Fruit fly (Drosophila melanogaster) whole organism, embryonic: ENCODE data around the gene CheA29a.
A peak's percentile ranks its signal among the peaks of the same experiment; 100 is the strongest.

ENCODE experiments used
- Adf1 ChIP-seq: fragments of 200-800 bp; sonication (Bioruptor generic); IDR thresholded peaks from 2 replicates; pipeline ENCODE4 v1.3.6; 2022; ENCODE audit warnings: missing biosample characterization, missing genetic modification characterization
- Asciz ChIP-seq: fragments of 200-800 bp; sonication (Bioruptor generic); optimal IDR thresholded peaks from 2 replicates; lab custom pipeline; 2017; ENCODE audit warnings: missing biosample characterization, mild to moderate bottlenecking, missing genetic modification characterization, missing genetic modification reagents
- Atf6 ChIP-seq: fragments of 200-800 bp; sonication (Bioruptor generic); IDR thresholded peaks from 2 replicates; pipeline ENCODE4 v1.3.6; 2022; ENCODE audit warnings: missing biosample characterization, missing genetic modification characterization
- CG10543 ChIP-seq: fragments of 200-800 bp; sonication (Bioruptor generic); optimal IDR thresholded peaks from 3 replicates; lab custom pipeline; 2017; ENCODE audit warnings: missing biosample characterization, mild to moderate bottlenecking, missing genetic modification characterization, moderate library complexity
- CG11093 ChIP-seq: fragments of 200-800 bp; sonication (Bioruptor generic); IDR thresholded peaks from 3 replicates; pipeline ENCODE4 v1.3.6; 2022; ENCODE audit warnings: missing biosample characterization, missing genetic modification characterization
- CG11695 ChIP-seq: fragments of 200-800 bp; sonication (Bioruptor generic); IDR thresholded peaks from 3 replicates; pipeline ENCODE4 v1.3.6; 2022; ENCODE audit warnings: missing biosample characterization, missing genetic modification characterization
- CG12155 ChIP-seq: fragments of 200-800 bp; sonication (Bioruptor generic); optimal IDR thresholded peaks from 3 replicates; lab custom pipeline; 2016; ENCODE audit warnings: missing biosample characterization, missing genetic modification characterization
- CG1233 ChIP-seq: fragments of 200-800 bp; sonication (Bioruptor generic); optimal IDR thresholded peaks from 4 replicates; lab custom pipeline; 2018; ENCODE audit warnings: missing biosample characterization, mild to moderate bottlenecking, missing genetic modification characterization
- CG12942 ChIP-seq: fragments of 200-800 bp; sonication (Bioruptor generic); optimal IDR thresholded peaks from 3 replicates; lab custom pipeline; 2016; ENCODE audit warnings: missing biosample characterization, missing genetic modification characterization
- CG1602 ChIP-seq: fragments of 200-800 bp; sonication (Bioruptor generic); optimal IDR thresholded peaks from 3 replicates; lab custom pipeline; 2016; ENCODE audit warnings: missing biosample characterization, missing genetic modification characterization
- CG16815 ChIP-seq: fragments of 200-800 bp; sonication (Bioruptor generic); optimal IDR thresholded peaks from 3 replicates; lab custom pipeline; 2017; ENCODE audit warnings: missing biosample characterization, mild to moderate bottlenecking, missing genetic modification characterization
- CG17612 ChIP-seq: fragments of 200-800 bp; sonication (Bioruptor generic); IDR thresholded peaks from 2 replicates; pipeline ENCODE4 v1.3.6; 2022; ENCODE audit warnings: missing biosample characterization, missing genetic modification characterization
- CG2129 ChIP-seq: fragments of 200-800 bp; sonication (Bioruptor generic); IDR thresholded peaks from 2 replicates; pipeline ENCODE4 v1.3.6; 2022; ENCODE audit warnings: missing biosample characterization, missing genetic modification characterization; ENCODE audit not compliant: partially characterized antibody
- CG2678 ChIP-seq: fragments of 200-800 bp; sonication (Bioruptor generic); optimal IDR thresholded peaks from 3 replicates; lab custom pipeline; 2019; ENCODE audit warnings: missing biosample characterization, mild to moderate bottlenecking, missing genetic modification characterization, moderate library complexity
- CG31365 ChIP-seq: fragments of 200-800 bp; sonication (Bioruptor generic); optimal IDR thresholded peaks from 2 replicates; lab custom pipeline; 2018; ENCODE audit warnings: missing biosample characterization, mild to moderate bottlenecking, missing genetic modification characterization
- CG42726 ChIP-seq: fragments of 200-800 bp; sonication (Bioruptor generic); IDR thresholded peaks from 2 replicates; pipeline ENCODE4 v1.3.6; 2022; ENCODE audit warnings: missing biosample characterization, missing genetic modification characterization; ENCODE audit not compliant: partially characterized antibody
- CG4404 ChIP-seq: fragments of 200-800 bp; sonication (Bioruptor generic); IDR thresholded peaks from 2 replicates; pipeline ENCODE4 v1.3.6; 2022; ENCODE audit warnings: missing biosample characterization, missing genetic modification characterization
- CG4617 ChIP-seq: fragments of 200-800 bp; sonication (Bioruptor generic); optimal IDR thresholded peaks from 3 replicates; lab custom pipeline; 2016; ENCODE audit warnings: missing biosample characterization, missing genetic modification characterization, borderline replicate concordance
- CG4730 ChIP-seq: fragments of 200-800 bp; sonication (Bioruptor generic); IDR thresholded peaks from 2 replicates; pipeline ENCODE4 v1.3.6; 2022; ENCODE audit warnings: missing biosample characterization, missing genetic modification characterization
- CG6654 ChIP-seq: fragments of 200-800 bp; sonication (Bioruptor generic); optimal IDR thresholded peaks from 2 replicates; lab custom pipeline; 2017; ENCODE audit warnings: missing biosample characterization, mild to moderate bottlenecking, missing genetic modification characterization
- CG6813 ChIP-seq: fragments of 200-800 bp; sonication (Bioruptor generic); optimal IDR thresholded peaks from 2 replicates; lab custom pipeline; 2017; ENCODE audit warnings: missing biosample characterization, missing genetic modification characterization, mild to moderate bottlenecking, moderate library complexity, missing genetic modification reagents
- CG7745 ChIP-seq: fragments of 200-800 bp; sonication (Bioruptor generic); optimal IDR thresholded peaks from 2 replicates; lab custom pipeline; 2018; ENCODE audit warnings: missing biosample characterization, mild to moderate bottlenecking, missing genetic modification characterization, moderate library complexity
- CG8478 ChIP-seq: fragments of >200 bp; optimal IDR thresholded peaks from 2 replicates; lab custom pipeline; 2018
- CG9215 ChIP-seq: fragments of 200-800 bp; sonication (Bioruptor generic); IDR thresholded peaks from 2 replicates; pipeline ENCODE4 v1.3.6; 2022; ENCODE audit warnings: missing biosample characterization, missing genetic modification characterization
- CHES-1-like ChIP-seq: fragments of 200-800 bp; sonication (Bioruptor generic); optimal IDR thresholded peaks from 2 replicates; lab custom pipeline; 2016; ENCODE audit warnings: missing biosample characterization, missing genetic modification characterization
- Dad ChIP-seq: fragments of 200-800 bp; sonication (Bioruptor generic); optimal IDR thresholded peaks from 3 replicates; lab custom pipeline; 2016; ENCODE audit warnings: missing biosample characterization, missing genetic modification characterization
- Dbx ChIP-seq: fragments of 200-800 bp; sonication (Bioruptor generic); IDR thresholded peaks from 3 replicates; pipeline ENCODE4 v1.3.6; 2022; ENCODE audit warnings: missing biosample characterization, missing genetic modification characterization
- Dref ChIP-seq: fragments of 200-800 bp; sonication (Bioruptor generic); IDR thresholded peaks from 2 replicates; pipeline ENCODE4 v1.3.6; 2022; ENCODE audit warnings: missing biosample characterization, missing genetic modification characterization
- Ets97D ChIP-seq: fragments of 200-800 bp; sonication (Bioruptor generic); optimal IDR thresholded peaks from 3 replicates; lab custom pipeline; 2016; ENCODE audit warnings: missing biosample characterization, missing genetic modification characterization
- Hr3 ChIP-seq: fragments of 200-800 bp; sonication (Bioruptor generic); optimal IDR thresholded peaks from 3 replicates; lab custom pipeline; 2016; ENCODE audit warnings: missing biosample characterization, missing genetic modification characterization
- Hr39 ChIP-seq: fragments of >200 bp; optimal IDR thresholded peaks from 2 replicates; lab custom pipeline; 2017
- MTF-1 ChIP-seq: fragments of 200-800 bp; sonication (Bioruptor generic); optimal IDR thresholded peaks from 2 replicates; lab custom pipeline; 2018; ENCODE audit warnings: missing biosample characterization, mild to moderate bottlenecking, missing genetic modification characterization, borderline replicate concordance
- Stat92E ChIP-seq, 3 experiments: fragments of >200 bp in 2 of 3; fragments of 200-800 bp in 1 of 3; sonication (Bioruptor generic) in 1 of 3; optimal IDR thresholded peaks; 2 replicates each; lab custom pipeline; 2017 to 2019; ENCODE audit warnings: missing biosample characterization in 3 of 3, missing genetic modification characterization in 3 of 3, mild to moderate bottlenecking in 1 of 3, moderate library complexity in 1 of 3
- Xbp1 ChIP-seq: fragments of 200-800 bp; sonication (Bioruptor generic); optimal IDR thresholded peaks from 3 replicates; lab custom pipeline; 2016; ENCODE audit warnings: missing biosample characterization, mild to moderate bottlenecking, missing genetic modification characterization
- ac ChIP-seq: fragments of 200-800 bp; sonication (Bioruptor generic); optimal IDR thresholded peaks from 3 replicates; lab custom pipeline; 2017; ENCODE audit warnings: missing biosample characterization, mild to moderate bottlenecking, missing genetic modification characterization
- corto ChIP-seq: fragments of 200-800 bp; sonication (Bioruptor generic); optimal IDR thresholded peaks from 2 replicates; lab custom pipeline; 2016; ENCODE audit warnings: missing biosample characterization, mild to moderate bottlenecking, missing genetic modification characterization, moderate library complexity
- crp ChIP-seq, 2 experiments: fragments of 200-800 bp; sonication (Bioruptor generic); optimal IDR thresholded peaks; 2 replicates in 1 of 2; 3 replicates in 1 of 2; lab custom pipeline; 2017; ENCODE audit warnings: missing biosample characterization in 2 of 2, missing genetic modification characterization in 2 of 2, mild to moderate bottlenecking in 1 of 2, moderate library complexity in 1 of 2
- dmrt99B ChIP-seq: fragments of 200-800 bp; sonication (Bioruptor generic); optimal IDR thresholded peaks from 2 replicates; lab custom pipeline; 2018; ENCODE audit warnings: missing biosample characterization, mild to moderate bottlenecking, missing genetic modification characterization, moderate library complexity
- dysf ChIP-seq: fragments of 200-800 bp; sonication (Bioruptor generic); IDR thresholded peaks from 3 replicates; pipeline ENCODE4 v1.3.6; 2022; ENCODE audit warnings: missing biosample characterization, missing genetic modification characterization
- gem ChIP-seq: fragments of 200-800 bp; sonication (Bioruptor generic); optimal IDR thresholded peaks from 2 replicates; lab custom pipeline; 2019; ENCODE audit warnings: missing biosample characterization, mild to moderate bottlenecking, missing genetic modification characterization, moderate library complexity
- gsb-n ChIP-seq: fragments of 200-800 bp; sonication (Bioruptor generic); optimal IDR thresholded peaks from 3 replicates; lab custom pipeline; 2018; ENCODE audit warnings: missing biosample characterization, mild to moderate bottlenecking, missing genetic modification characterization
- hkb ChIP-seq, 2 experiments: fragments of 200-800 bp in 1 of 2; fragments of >200 bp in 1 of 2; sonication (Bioruptor generic) in 1 of 2; IDR thresholded peaks in 1 of 2; optimal IDR thresholded peaks in 1 of 2; 2 replicates each; pipeline versions ENCODE4 v1.3.6 to Lab custom; 2017 to 2022; ENCODE audit warnings: missing biosample characterization in 1 of 2, missing genetic modification characterization in 1 of 2
- klu ChIP-seq: fragments of 200-800 bp; sonication (Bioruptor generic); IDR thresholded peaks from 2 replicates; pipeline ENCODE4 v1.3.6; 2022; ENCODE audit warnings: missing biosample characterization, missing genetic modification characterization
- lilli ChIP-seq: fragments of 200-800 bp; sonication (Bioruptor generic); optimal IDR thresholded peaks from 3 replicates; lab custom pipeline; 2016; ENCODE audit warnings: missing biosample characterization, missing genetic modification characterization
- mam ChIP-seq: fragments of 200-800 bp; sonication (Bioruptor generic); optimal IDR thresholded peaks from 3 replicates; lab custom pipeline; 2016; ENCODE audit warnings: missing biosample characterization, missing genetic modification characterization
- nerfin-1 ChIP-seq: fragments of 200-800 bp; sonication (Bioruptor generic); optimal IDR thresholded peaks from 3 replicates; lab custom pipeline; 2019; ENCODE audit warnings: missing biosample characterization, mild to moderate bottlenecking, missing genetic modification characterization, moderate library complexity
- onecut ChIP-seq: fragments of 200-800 bp; sonication (Bioruptor generic); IDR thresholded peaks from 2 replicates; pipeline ENCODE4 v1.3.6; 2022; ENCODE audit warnings: missing biosample characterization, missing genetic modification characterization
- row ChIP-seq: fragments of 200-800 bp; sonication (Bioruptor generic); IDR thresholded peaks from 3 replicates; pipeline ENCODE4 v1.3.6; 2022; ENCODE audit warnings: missing biosample characterization, missing genetic modification characterization
- stc ChIP-seq: fragments of 200-800 bp; sonication (Bioruptor generic); IDR thresholded peaks from 2 replicates; pipeline ENCODE4 v1.3.6; 2022; ENCODE audit warnings: missing biosample characterization, missing genetic modification characterization
- zf30C ChIP-seq: fragments of 200-800 bp; sonication (Bioruptor generic); optimal IDR thresholded peaks from 3 replicates; lab custom pipeline; 2018; ENCODE audit warnings: missing biosample characterization, mild to moderate bottlenecking, missing genetic modification characterization

The CheA29a gene

DNA sequence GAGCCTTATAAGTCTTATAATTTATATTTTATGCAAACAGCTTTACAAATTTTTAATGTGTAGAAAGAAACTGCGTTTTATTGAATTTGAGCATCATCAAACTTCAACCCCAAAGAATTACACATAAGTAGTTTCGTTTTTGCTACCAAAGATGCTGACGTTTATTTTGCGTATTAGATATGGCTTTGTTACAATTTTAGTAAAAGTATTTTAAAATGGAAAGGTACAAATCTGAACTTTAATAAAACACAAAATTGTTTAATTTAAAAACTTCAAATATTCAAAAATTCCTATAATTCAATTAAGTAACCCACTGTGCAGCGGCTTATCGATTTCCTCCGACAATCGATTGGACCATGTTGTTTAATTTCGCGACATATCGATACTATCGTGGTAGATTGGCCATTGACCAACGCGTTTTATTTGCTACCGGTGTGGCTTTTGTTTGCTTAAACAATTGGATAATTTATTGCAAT, 13.0 kb upstream of the CheA29a start, which contains the start of gene prg (continued):
- peak; percentile 56 for TF ChIP-seq Asciz (GFP tag; lab: Kevin White, UChicago)
- peak; percentile 95 for TF ChIP-seq CG42726 (GFP tag; lab: Robert Waterston, UW)
- no peak for TF ChIP-seq CG11093 (GFP tag; lab: Robert Waterston, UW)
- peak; percentile 74 for TF ChIP-seq lilli (GFP tag; lab: Kevin White, UChicago)
- TF ChIP-seq Hr3 (GFP tag; lab: Kevin White, UChicago), result peak; percentile 58
- peak; percentile 54 for TF ChIP-seq CHES-1-like (GFP tag; lab: Kevin White, UChicago)
- TF ChIP-seq Dref, result peak; percentile 95
- peak; percentile 77 for TF ChIP-seq dmrt99B
- TF ChIP-seq row (GFP tag; lab: Robert Waterston, UW), result peak; percentile 86
- TF ChIP-seq mam (GFP tag; lab: Kevin White, UChicago), result peak; percentile 79
- TF ChIP-seq crp (GFP tag; optimal IDR thresholded peaks at IDR 0.05; lab: Kevin White, UChicago), result peak in 1 of 2 experiments; percentile 38
- TF ChIP-seq Dad (GFP tag; lab: Kevin White, UChicago), result peak; percentile 60
- TF ChIP-seq Dbx (GFP tag; lab: Robert Waterston, UW), result peak; percentile 81
- peak; percentile 1 for TF ChIP-seq CG12942 (GFP tag; lab: Kevin White, UChicago)
- no peak for TF ChIP-seq MTF-1 (GFP tag; lab: Kevin White, UChicago)
- TF ChIP-seq onecut (GFP tag; lab: Robert Waterston, UW), result peak; percentile 51
- TF ChIP-seq hkb (optimal IDR thresholded peaks at IDR 0.05; lab: Kevin White, UChicago), result no peak
- TF ChIP-seq hkb (GFP tag; IDR thresholded peaks at IDR 0.05; lab: Robert Waterston, UW), result peak; percentile 79
- peak; percentile 64 for TF ChIP-seq Xbp1
- TF ChIP-seq Hr39, result no peak
- no peak for TF ChIP-seq corto (GFP tag; lab: Kevin White, UChicago)
- peak; percentile 64; the same call in 2 of the 3 replicates for TF ChIP-seq dysf (GFP tag; lab: Robert Waterston, UW)
- peak; percentile 72 for TF ChIP-seq CG10543 (GFP tag; lab: Kevin White, UChicago)
- TF ChIP-seq CG6813, result no peak
- TF ChIP-seq CG8478 (lab: Kevin White, UChicago), result no peak
- TF ChIP-seq CG31365, result no peak
- peak; percentile 53; the same call in 2 of the 3 replicates for TF ChIP-seq CG11695 (GFP tag; lab: Robert Waterston, UW)
- peak; percentile 7 for TF ChIP-seq nerfin-1 (tag; lab: Kevin White, UChicago)
- TF ChIP-seq CG1233, result peak; percentile 46
- peak; percentile 49 for TF ChIP-seq CG1602 (GFP tag; lab: Kevin White, UChicago)
- TF ChIP-seq CG9215 (GFP tag; lab: Robert Waterston, UW), result 0 out of 2 replicates have a peak, but pooled peaks have one; percentile 17
- TF ChIP-seq Ets97D (GFP tag; lab: Kevin White, UChicago), result peak; percentile 44
- no peak; the same call in 1 of the 2 replicates for TF ChIP-seq Adf1 (GFP tag; lab: Robert Waterston, UW)
- TF ChIP-seq CG7745 (tag; lab: Kevin White, UChicago), result no peak
- no peak for TF ChIP-seq CG4404 (GFP tag; lab: Robert Waterston, UW)
- no peak for TF ChIP-seq CG17612 (GFP tag; lab: Robert Waterston, UW)
- TF ChIP-seq Stat92E (GFP tag; optimal IDR thresholded peaks at IDR 0.05; lab: Kevin White, UChicago), result peak in 1 of 3 experiments; percentile 22
- peak; percentile 8 for TF ChIP-seq CG16815
- peak; percentile 88 for TF ChIP-seq CG2129
- TF ChIP-seq CG6654 (GFP tag; lab: Kevin White, UChicago), result no peak
- TF ChIP-seq ac, result no peak
- no peak for TF ChIP-seq klu (GFP tag; lab: Robert Waterston, UW)
- TF ChIP-seq CG4730 (GFP tag; lab: Robert Waterston, UW), result no peak
- TF ChIP-seq Atf6 (GFP tag; lab: Robert Waterston, UW), result peak; percentile 72; the same call in 1 of the 2 replicates
- peak; percentile 56 for TF ChIP-seq stc (GFP tag; lab: Robert Waterston, UW)
- no peak for TF ChIP-seq zf30C (GFP tag; lab: Kevin White, UChicago)
- TF ChIP-seq CG12155 (GFP tag; lab: Kevin White, UChicago), result peak; percentile 45
- TF ChIP-seq gem, result peak; percentile 76
- peak; percentile 77 for TF ChIP-seq CG2678 (tag; lab: Kevin White, UChicago)
- TF ChIP-seq CG4617 (GFP tag; lab: Kevin White, UChicago), result peak; percentile 57
- peak; percentile 58 for TF ChIP-seq gsb-n (tag; lab: Kevin White, UChicago)
